Worm (Caenorhabditis elegans) whole organism, late embryonic: ENCODE data around the gene F09C6.11.

Experiments used
- Y22D7AL.16 ChIP-seq: sonication (generic microtip); optimal IDR thresholded peaks from 2 replicates; lab custom pipeline; 2016; ENCODE audit warnings: missing genetic modification characterization, missing compliant biosample characterization
- ceh-19 ChIP-seq: fragments of 200-800 bp; sonication (Bioruptor generic); optimal IDR thresholded peaks from 2 replicates; lab custom pipeline; 2018; ENCODE audit warnings: mild to moderate bottlenecking, missing genetic modification characterization, missing compliant biosample characterization
- ceh-31 ChIP-seq: sonication (generic microtip); optimal IDR thresholded peaks from 2 replicates; lab custom pipeline; 2016; ENCODE audit warnings: missing genetic modification characterization, missing compliant biosample characterization
- elt-2 ChIP-seq: sonication (generic microtip); optimal IDR thresholded peaks from 2 replicates; lab custom pipeline; 2016; ENCODE audit warnings: missing genetic modification reagents, missing genetic modification characterization, missing compliant biosample characterization
- fkh-10 ChIP-seq: fragments of 150-350 bp; optimal IDR thresholded peaks from 2 replicates; lab custom pipeline; 2014; ENCODE audit warnings: missing biosample characterization, missing genetic modification reagents, missing genetic modification characterization
- gmeb-2 ChIP-seq: sonication (generic microtip); optimal IDR thresholded peaks from 2 replicates; lab custom pipeline; 2016; ENCODE audit warnings: missing genetic modification characterization, inconsistent platforms, missing compliant biosample characterization
- pag-3 ChIP-seq: sonication (generic microtip); optimal IDR thresholded peaks from 2 replicates; lab custom pipeline; 2016; ENCODE audit warnings: missing compliant biosample characterization, missing genetic modification characterization, borderline replicate concordance
- pha-4 ChIP-seq: fragments of 150-350 bp; optimal IDR thresholded peaks from 2 replicates; lab custom pipeline; 2018; ENCODE audit warnings: missing biosample characterization, missing genetic modification reagents, missing genetic modification characterization
- pqm-1 ChIP-seq: sonication (generic microtip); optimal IDR thresholded peaks from 2 replicates; lab custom pipeline; 2016; ENCODE audit warnings: missing genetic modification characterization, missing compliant biosample characterization
- rnt-1 ChIP-seq: sonication (generic microtip); optimal IDR thresholded peaks from 2 replicates; lab custom pipeline; 2016; ENCODE audit warnings: missing genetic modification characterization, missing compliant biosample characterization
- unc-55 ChIP-seq: sonication (generic microtip); optimal IDR thresholded peaks from 2 replicates; lab custom pipeline; 2017; ENCODE audit warnings: missing biosample characterization, missing genetic modification reagents, missing genetic modification characterization

DNA sequence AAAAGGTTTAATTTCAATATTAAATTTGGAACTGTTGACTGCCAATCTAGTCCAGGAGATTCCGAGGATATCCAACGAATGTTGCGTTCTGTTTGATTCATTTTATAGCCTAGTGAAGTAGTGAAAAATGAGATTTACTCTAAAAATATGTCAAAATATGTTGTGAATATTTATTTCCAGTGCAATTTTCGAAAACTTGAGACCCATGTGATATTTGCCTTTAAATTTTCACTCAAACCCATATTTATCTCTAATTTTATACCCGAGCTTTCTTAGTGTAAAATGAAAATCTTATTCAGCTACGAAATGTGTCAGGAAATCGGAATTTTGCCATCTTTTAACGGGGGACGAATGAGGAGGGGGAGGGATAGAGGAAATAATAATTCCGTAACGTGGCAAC, 27.8 kb upstream of the F09C6.11 start, which contains the start of gene F09C6.16:
- TF ChIP-seq fkh-10 (GFP tag; lab: Kevin White, UChicago) (no peak), rnt-1 (no peak), pag-3 (tag; lab: Kevin White, UChicago) (no peak), pha-4 (no peak), Y22D7AL.16 (tag; lab: Kevin White, UChicago) (no peak), ceh-19 (GFP tag; lab: Kevin White, UChicago) (no peak), elt-2 (no peak), unc-55 (GFP tag; lab: Kevin White, UChicago) (no peak), gmeb-2 (tag; lab: Kevin White, UChicago) (no peak), pqm-1 (tag; lab: Kevin White, UChicago) (no peak), ceh-31 (tag; lab: Kevin White, UChicago) (no peak)
